Fruit fly (Drosophila melanogaster) S2 (cell line): ENCODE results near the gene dpr9.

ENCODE experiments used
- CG8478 ChIP-seq: fragments of >200 bp; optimal IDR thresholded peaks from 2 replicates; lab custom pipeline; 2018
- CTCF ChIP-seq, 2 experiments: fragments of >200 bp; optimal IDR thresholded peaks; 2 replicates each; lab custom pipeline; 2018

dpr9 gene

DNA sequence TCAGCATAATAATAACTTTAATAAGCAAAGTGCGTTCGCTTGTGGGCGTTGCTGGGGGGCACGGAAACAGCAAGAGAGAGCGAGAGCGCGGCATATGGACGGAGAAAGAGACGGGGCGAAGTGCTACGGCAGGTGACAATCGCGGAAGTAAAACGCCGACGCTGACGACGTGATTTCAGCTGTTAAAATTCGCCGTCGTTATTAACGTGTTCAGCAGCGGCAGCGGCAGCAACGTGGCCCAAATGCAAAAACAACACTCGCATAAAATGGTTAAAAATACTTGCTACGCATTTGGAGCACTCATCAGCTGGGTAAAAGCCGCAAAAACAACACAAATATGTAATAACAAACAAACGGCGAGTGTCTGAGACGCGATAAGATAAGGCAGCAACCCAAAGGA is 15.8 kb upstream of the dpr9 start:
- no peak for TF ChIP-seq CTCF (optimal IDR thresholded peaks at IDR 0.05; lab: Kevin White, UChicago)
- no peak for TF ChIP-seq CG8478 (lab: Kevin White, UChicago)

DNA sequence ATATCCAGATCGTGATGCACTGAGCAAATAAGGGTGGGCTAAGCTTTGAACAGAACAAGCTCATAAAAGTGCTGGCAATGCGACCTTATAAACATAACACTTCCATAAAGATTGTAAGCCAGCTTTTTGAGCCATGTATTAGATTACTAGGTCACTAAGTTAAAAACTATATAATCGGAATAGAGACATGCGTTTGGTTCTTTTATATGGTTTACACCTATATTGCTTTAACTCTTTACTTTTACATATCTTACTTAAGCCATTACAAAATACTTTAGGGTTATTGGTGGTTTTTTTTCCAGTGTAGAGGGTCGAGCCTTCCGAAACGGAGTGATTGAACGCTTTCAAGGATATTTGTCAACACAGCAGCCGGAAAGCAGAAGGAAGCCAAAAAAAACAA is 15.3 kb upstream of the dpr9 start:
- no peak for TF ChIP-seq CTCF (optimal IDR thresholded peaks at IDR 0.05; lab: Kevin White, UChicago)
- no peak for TF ChIP-seq CG8478 (lab: Kevin White, UChicago)

- TF ChIP-seq CTCF (optimal IDR thresholded peaks at IDR 0.05; lab: Kevin White, UChicago) = no peak
Measured at dm6 chr3R:15091680-15092343, 14.8 kb upstream of the dpr9 start.

DNA sequence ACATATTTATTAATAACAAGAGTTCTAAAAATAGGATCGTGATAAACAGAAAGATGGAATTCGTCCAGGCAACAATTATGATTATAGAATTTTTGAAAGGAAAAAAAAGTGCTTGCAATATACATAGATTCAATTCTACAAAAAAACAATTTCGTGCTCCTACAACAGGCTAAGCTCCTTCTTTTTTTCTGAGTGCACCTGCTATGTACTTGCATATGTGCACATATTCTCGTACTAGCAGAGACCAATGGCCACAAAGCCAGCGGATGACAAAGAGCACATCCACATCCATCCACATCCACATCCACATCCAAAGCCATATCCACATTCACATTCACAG is 12.9 kb upstream of the dpr9 start:
- TF ChIP-seq CTCF (optimal IDR thresholded peaks at IDR 0.05; lab: Kevin White, UChicago) (no peak), CG8478 (lab: Kevin White, UChicago) (no peak)

- TF ChIP-seq CTCF (optimal IDR thresholded peaks at IDR 0.05; lab: Kevin White, UChicago) = no peak
- TF ChIP-seq CG8478 (lab: Kevin White, UChicago) = no peak
Measured at dm6 chr3R:15089250-15089921, 12.4 kb upstream of the dpr9 start.

DNA sequence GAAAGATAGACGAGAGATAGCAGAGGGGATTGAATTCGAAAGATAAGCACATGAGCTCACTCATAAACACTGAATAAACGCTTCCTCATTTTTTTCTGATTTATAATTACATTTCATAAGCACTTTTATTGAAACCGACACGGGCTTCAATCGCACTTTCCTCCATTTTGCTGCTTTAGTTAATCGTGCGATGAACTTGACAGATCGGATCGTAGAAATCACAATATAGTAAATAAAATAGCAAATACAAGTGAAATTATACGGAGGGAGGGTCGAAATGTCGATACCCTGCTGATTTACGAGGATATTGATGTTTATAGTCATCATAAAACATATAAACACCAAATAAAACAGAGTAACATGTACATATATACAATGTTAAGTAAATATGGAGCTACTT is 11.3 kb upstream of the dpr9 start:
- TF ChIP-seq CG8478 (lab: Kevin White, UChicago) (no peak), CTCF (optimal IDR thresholded peaks at IDR 0.05; lab: Kevin White, UChicago) (no peak)

DNA sequence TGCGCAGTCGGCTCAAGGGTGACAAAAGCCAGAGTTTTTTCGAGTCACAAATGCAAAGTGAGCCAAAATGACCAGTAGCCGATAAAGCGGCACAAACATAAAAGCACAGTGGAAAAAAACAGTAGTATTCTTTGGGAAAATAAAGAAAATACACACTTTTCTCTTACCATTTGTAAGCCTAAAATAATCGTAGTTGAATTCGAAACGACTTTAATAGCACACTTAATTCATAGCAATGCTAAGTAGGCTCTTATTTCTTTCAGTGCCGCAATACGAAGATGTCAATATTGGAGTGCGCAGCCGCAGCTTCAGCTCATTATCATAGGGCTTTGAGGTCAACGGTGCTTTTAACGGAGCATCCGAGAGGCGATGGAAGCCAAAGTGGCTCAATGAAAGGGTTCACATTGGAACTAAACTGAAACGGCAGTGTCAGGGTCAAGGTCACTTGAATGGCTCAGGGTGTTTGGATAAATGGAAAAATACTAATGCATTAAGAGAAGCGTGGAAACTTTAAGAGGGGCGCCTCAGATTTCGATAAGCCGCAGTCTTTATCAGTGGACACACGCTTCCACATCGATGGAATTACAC is 10.7 kb upstream of the dpr9 start:
- TF ChIP-seq CG8478 (lab: Kevin White, UChicago) (no peak), CTCF (optimal IDR thresholded peaks at IDR 0.05; lab: Kevin White, UChicago) (no peak)

- TF ChIP-seq CTCF (optimal IDR thresholded peaks at IDR 0.05; lab: Kevin White, UChicago) (no peak), CG8478 (lab: Kevin White, UChicago) (no peak)
Measured at dm6 chr3R:15087043-15087442, 10.0 kb upstream of the dpr9 start.

DNA sequence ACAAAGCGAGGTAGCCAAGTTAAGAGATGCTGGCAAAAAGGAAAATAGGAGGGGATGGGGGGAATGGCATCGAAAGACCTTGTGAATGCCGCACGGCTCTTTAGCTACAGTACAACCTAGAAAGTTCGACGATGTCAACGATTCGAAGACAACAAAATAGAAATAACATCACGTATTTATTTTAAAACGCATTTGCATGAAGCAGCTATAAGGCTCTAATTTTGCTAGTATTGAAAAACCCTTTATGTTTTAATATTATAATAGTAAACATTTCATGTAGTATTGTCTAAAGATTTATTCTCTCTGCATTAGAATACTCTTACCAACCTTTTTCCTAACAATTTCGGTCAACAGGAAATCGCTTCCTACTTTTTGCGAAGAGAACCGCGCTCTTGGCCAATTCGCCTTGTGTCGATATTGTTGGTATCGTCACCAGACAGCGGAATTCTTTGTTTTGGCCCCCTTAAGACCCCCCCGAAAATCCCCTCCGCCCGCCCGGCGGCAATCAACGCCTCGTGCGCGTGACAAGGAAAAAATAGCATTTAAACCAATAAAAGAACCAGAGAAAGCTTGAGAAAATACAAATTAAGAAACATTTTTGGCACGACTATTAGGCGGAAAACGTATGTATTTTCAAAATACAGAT is 7.6 kb upstream of the dpr9 start:
- TF ChIP-seq CTCF (optimal IDR thresholded peaks at IDR 0.05; lab: Kevin White, UChicago) (no peak), CG8478 (lab: Kevin White, UChicago) (no peak)

- TF ChIP-seq CTCF (optimal IDR thresholded peaks at IDR 0.05; lab: Kevin White, UChicago) = no peak
- no peak for TF ChIP-seq CG8478 (lab: Kevin White, UChicago)
Measured at dm6 chr3R:15083676-15084216, 6.7 kb upstream of the dpr9 start.

- no peak for TF ChIP-seq CTCF (optimal IDR thresholded peaks at IDR 0.05; lab: Kevin White, UChicago)
- TF ChIP-seq CG8478 (lab: Kevin White, UChicago) = no peak
Measured at dm6 chr3R:15079185-15079584, 2.2 kb upstream of the dpr9 start, which contains the start of gene CG6974. Gene CG6974, minus strand, starts transcription at chr3R:15079285.

dm6 chr3R:15057214-15057613 is 19.8 kb downstream of the dpr9 start:
- TF ChIP-seq CG8478 (lab: Kevin White, UChicago) (no peak), CTCF (optimal IDR thresholded peaks at IDR 0.05; lab: Kevin White, UChicago) (no peak)

dm6 chr3R:15037066-15037465 is 39.9 kb downstream of the dpr9 start, which contains the start of gene RpL10Aa:
Gene RpL10Aa, plus strand, starts transcription at chr3R:15037366.
- no peak for TF ChIP-seq CG8478 (lab: Kevin White, UChicago)
- TF ChIP-seq CTCF (optimal IDR thresholded peaks at IDR 0.05; lab: Kevin White, UChicago) = no peak

dm6 chr3R:15031662-15032061 is 45.3 kb downstream of the dpr9 start:
- TF ChIP-seq CTCF (optimal IDR thresholded peaks at IDR 0.05; lab: Kevin White, UChicago) (no peak), CG8478 (lab: Kevin White, UChicago) (no peak)

DNA sequence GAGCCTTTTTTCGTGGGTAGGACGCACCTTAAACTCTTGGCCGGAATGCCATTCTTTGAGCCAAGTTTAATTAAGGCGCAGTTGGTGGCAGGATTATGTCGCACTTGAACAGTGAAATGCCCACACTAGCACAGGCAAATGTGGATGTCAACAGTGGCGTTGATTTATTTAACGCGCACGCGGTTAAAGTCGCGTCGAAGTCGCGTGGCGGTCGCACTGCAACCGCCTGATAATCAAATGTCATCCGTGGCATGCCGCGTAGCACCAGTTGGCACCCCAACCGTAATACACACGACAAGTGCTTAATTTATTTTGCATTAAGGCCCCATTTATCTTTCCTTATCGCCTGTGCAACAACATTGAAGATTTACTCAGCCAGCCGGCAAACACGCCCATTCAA is 52.8 kb downstream of the dpr9 start:
- no peak for TF ChIP-seq CTCF (optimal IDR thresholded peaks at IDR 0.05; lab: Kevin White, UChicago)
- no peak for TF ChIP-seq CG8478 (lab: Kevin White, UChicago)
